Fruit fly (Drosophila melanogaster) whole organism: ENCODE data around the gene ed.

Source experiments
- EcR ChIP-seq, 2 experiments: fragments of >200 bp; optimal IDR thresholded peaks; 2 replicates each; lab custom pipeline; 2017; ENCODE audit warnings: missing biosample characterization in 2 of 2, missing genetic modification characterization in 2 of 2, missing genetic modification reagents in 2 of 2
- pan ChIP-seq: fragments of >200 bp; optimal IDR thresholded peaks from 2 replicates; lab custom pipeline; 2017
- psq ChIP-seq: fragments of >200 bp; optimal IDR thresholded peaks from 2 replicates; lab custom pipeline; 2017

DNA sequence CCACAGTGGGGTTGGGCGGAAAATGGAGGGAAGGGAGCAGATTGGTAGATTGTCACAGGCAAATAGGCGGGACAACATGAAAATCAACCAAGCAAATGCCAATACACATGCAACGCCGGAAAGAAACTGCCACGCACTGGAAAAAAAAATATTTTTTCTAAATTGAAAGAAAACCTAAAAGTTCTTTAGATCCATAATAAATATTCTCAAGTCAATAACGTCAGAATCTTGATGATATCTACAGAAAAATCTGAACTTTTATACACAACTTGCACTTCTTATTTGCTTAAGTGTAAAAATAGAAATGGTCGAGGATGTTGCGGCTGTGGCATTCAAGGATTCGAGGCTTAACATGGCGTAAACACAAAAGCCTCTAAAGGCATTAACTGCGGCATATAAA, 53.0 kb downstream of the ed start:
- TF ChIP-seq pan (lab: Kevin White, UChicago) (no peak), psq (lab: Kevin White, UChicago) (no peak), EcR (GFP tag; optimal IDR thresholded peaks at IDR 0.05; lab: Kevin White, UChicago) (no peak)
